Fruit fly (Drosophila melanogaster): ENCODE measurements around the gene CG16762.
A peak's percentile ranks its signal among the peaks of the same experiment; 100 is the strongest.

Gene CG16762

dm6 chr3L:2466411-2467015 is 8.9 kb downstream of the CG16762 start (continued):
- peak; percentile 32 for TF ChIP-seq Antp (GFP tag; optimal IDR thresholded peaks at IDR 0.05)
- TF ChIP-seq wek (GFP tag; optimal IDR thresholded peaks at IDR 0.05) = peak; percentile 8
- TF ChIP-seq Rfx (GFP tag; IDR thresholded peaks at IDR 0.05) = peak; percentile 54
- no peak for TF ChIP-seq ro (GFP tag; IDR thresholded peaks at IDR 0.05)
- TF ChIP-seq sna (GFP tag; IDR thresholded peaks at IDR 0.05; ENCODE audit: partially characterized antibody) = peak; percentile 71
- no peak for TF ChIP-seq CG8478 (optimal IDR thresholded peaks at IDR 0.05)
- no peak for TF ChIP-seq Ravus (GFP tag; IDR thresholded peaks at IDR 0.05)
- no peak for TF ChIP-seq H15 (GFP tag; IDR thresholded peaks at IDR 0.05)
- TF ChIP-seq CG9876 (GFP tag; optimal IDR thresholded peaks at IDR 0.05) = peak; percentile 33
- peak; percentile 6 for TF ChIP-seq CG1602 (GFP tag; optimal IDR thresholded peaks at IDR 0.05)
- no peak for TF ChIP-seq usp (GFP tag; optimal IDR thresholded peaks at IDR 0.05)
- peak; percentile 69 for TF ChIP-seq CG8290 (GFP tag; optimal IDR thresholded peaks at IDR 0.05)
- TF ChIP-seq CG8290 (tag; optimal IDR thresholded peaks at IDR 0.05) = peak in 1 of 2 experiments; percentile 67
- no peak for TF ChIP-seq CG12744 (GFP tag; optimal IDR thresholded peaks at IDR 0.05)
- no peak for TF ChIP-seq CG13296 (GFP tag; optimal IDR thresholded peaks at IDR 0.05)
- no peak for TF ChIP-seq bowl (GFP tag; IDR thresholded peaks at IDR 0.05)

dm6 chr3L:2462017-2462416 is 13.4 kb downstream of the CG16762 start:
- peak; percentile 67 for TF ChIP-seq sens (GFP tag)
- peak; percentile 12 for TF ChIP-seq Med (GFP tag)
- no peak for TF ChIP-seq CG33557 (GFP tag; optimal IDR thresholded peaks at IDR 0.05)
- TF ChIP-seq Vsx1 (GFP tag; optimal IDR thresholded peaks at IDR 0.05) = no peak
- TF ChIP-seq PHDP (tag; optimal IDR thresholded peaks at IDR 0.05) = no peak

- peak in 1 of 2 experiments; percentile 37 for TF ChIP-seq insv (GFP tag; optimal IDR thresholded peaks at IDR 0.05)
- no peak for TF ChIP-seq zfh2 (GFP tag; optimal IDR thresholded peaks at IDR 0.05)
- TF ChIP-seq al (GFP tag; IDR thresholded peaks at IDR 0.05) = no peak
- no peak for TF ChIP-seq Chrac-16 (GFP tag; optimal IDR thresholded peaks at IDR 0.05)
- TF ChIP-seq kah (GFP tag; optimal IDR thresholded peaks at IDR 0.05) = peak; percentile 86
- no peak for TF ChIP-seq Hmx (GFP tag; optimal IDR thresholded peaks at IDR 0.05)
- peak; percentile 17; the same call in 1 of the 2 replicates for TF ChIP-seq crol (GFP tag; IDR thresholded peaks at IDR 0.05)
Measured at dm6 chr3L:2458763-2459162, 16.7 kb downstream of the CG16762 start.

dm6 chr3L:2457557-2458240 is 17.7 kb downstream of the CG16762 start:
- TF ChIP-seq CG34376 (GFP tag; optimal IDR thresholded peaks at IDR 0.05) (peak; percentile 64), CG34224 (GFP tag; IDR thresholded peaks at IDR 0.05; ENCODE audit: partially characterized antibody) (0 out of 3 replicates have a peak, but pooled peaks have one; percentile 29), CG9437 (GFP tag; optimal IDR thresholded peaks at IDR 0.05) (peak; percentile 6), CG15073 (GFP tag; optimal IDR thresholded peaks at IDR 0.05) (no peak), Hey (tag; optimal IDR thresholded peaks at IDR 0.05) (peak; percentile 84), exex (tag; optimal IDR thresholded peaks at IDR 0.05) (peak; percentile 53), grn (GFP tag; optimal IDR thresholded peaks at IDR 0.05) (peak; percentile 74), lov (optimal IDR thresholded peaks at IDR 0.05) (no peak), lov (GFP tag; IDR thresholded peaks at IDR 0.05) (no peak), fd3F (GFP tag; optimal IDR thresholded peaks at IDR 0.05) (no peak), CG3163 (GFP tag; optimal IDR thresholded peaks at IDR 0.05) (peak; percentile 12), lab (GFP tag; optimal IDR thresholded peaks at IDR 0.05) (peak; percentile 42), CG15479 (GFP tag; optimal IDR thresholded peaks at IDR 0.05) (peak; percentile 62), CG12769 (tag; optimal IDR thresholded peaks at IDR 0.05) (peak; percentile 41), CG18599 (GFP tag; optimal IDR thresholded peaks at IDR 0.05) (peak; percentile 30), crol (GFP tag; IDR thresholded peaks at IDR 0.05) (peak; percentile 98), Adf1 (GFP tag; IDR thresholded peaks at IDR 0.05) (peak; percentile 100), Atf6 (GFP tag; IDR thresholded peaks at IDR 0.05) (peak; percentile 23; the same call in 1 of the 2 replicates), mirr (GFP tag; optimal IDR thresholded peaks at IDR 0.05) (peak; percentile 40), CG10543 (GFP tag; optimal IDR thresholded peaks at IDR 0.05) (peak; percentile 76)
